Fruit fly (Drosophila melanogaster) whole organism: ENCODE results near the gene kibra.

Experiments
- CG8478 ChIP-seq: fragments of >200 bp; optimal IDR thresholded peaks from 2 replicates; lab custom pipeline; 2018; ENCODE audit warnings: inconsistent platforms
- Dll ChIP-seq: fragments of >200 bp; optimal IDR thresholded peaks from 2 replicates; lab custom pipeline; 2017
- EcR ChIP-seq, 2 experiments: fragments of >200 bp; optimal IDR thresholded peaks; 2 replicates each; lab custom pipeline; 2017; ENCODE audit warnings: missing biosample characterization in 2 of 2, missing genetic modification characterization in 2 of 2, missing genetic modification reagents in 2 of 2
- pan ChIP-seq: fragments of >200 bp; optimal IDR thresholded peaks from 2 replicates; lab custom pipeline; 2017
- psq ChIP-seq: fragments of >200 bp; optimal IDR thresholded peaks from 2 replicates; lab custom pipeline; 2017
- usp ChIP-seq: fragments of >200 bp; optimal IDR thresholded peaks from 2 replicates; lab custom pipeline; 2017; ENCODE audit warnings: missing biosample characterization, missing genetic modification characterization, mixed read lengths

Gene kibra

dm6 chr3R:14716188-14717075, 7.6 kb downstream of the kibra start:
- no peak for TF ChIP-seq CG8478 (lab: Kevin White, UChicago)
- no peak for TF ChIP-seq pan (lab: Kevin White, UChicago)
- no peak for TF ChIP-seq EcR (GFP tag; optimal IDR thresholded peaks at IDR 0.05; lab: Kevin White, UChicago)
- TF ChIP-seq Dll (lab: Kevin White, UChicago) = no peak
- no peak for TF ChIP-seq usp (GFP tag; lab: Kevin White, UChicago)

DNA sequence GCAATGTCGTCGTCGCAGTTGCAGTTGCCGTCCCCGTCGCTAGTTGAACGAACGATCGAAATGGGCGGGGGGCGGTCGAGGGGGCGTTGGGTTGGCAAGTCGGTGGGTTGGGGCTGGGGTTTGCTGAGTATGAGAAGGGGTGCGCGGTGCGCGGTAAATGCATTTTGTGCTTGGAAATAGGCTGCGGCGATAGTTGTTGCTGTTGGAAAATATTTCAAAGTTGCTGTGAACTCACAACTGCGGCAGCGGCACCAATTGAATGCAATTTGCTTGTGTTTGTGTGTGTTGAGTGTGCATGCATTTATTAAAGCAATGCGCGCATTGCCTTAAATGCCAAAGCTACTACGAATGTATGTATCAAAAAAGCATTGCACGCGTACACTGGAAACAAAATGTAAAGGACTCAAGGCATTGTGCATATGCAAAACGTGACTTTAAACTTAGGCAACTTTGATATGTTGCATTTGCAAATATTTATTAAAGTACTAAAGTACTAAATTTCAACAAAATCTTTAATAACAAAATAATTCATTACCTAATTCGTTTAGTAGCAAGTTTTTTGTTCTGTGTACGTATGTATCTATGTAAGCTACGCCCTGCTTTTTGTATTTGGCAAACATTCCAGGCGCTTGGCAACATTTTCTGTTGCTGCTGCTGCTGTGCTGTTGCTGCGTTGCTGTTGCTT, 9.0 kb downstream of the kibra start:
- TF ChIP-seq CG8478 (lab: Kevin White, UChicago) (no peak), EcR (GFP tag; optimal IDR thresholded peaks at IDR 0.05; lab: Kevin White, UChicago) (peak in 1 of 2 experiments; percentile 95)

dm6 chr3R:14714147-14714903, 9.7 kb downstream of the kibra start:
- TF ChIP-seq psq (lab: Kevin White, UChicago) = no peak
- no peak for TF ChIP-seq usp (GFP tag; lab: Kevin White, UChicago)
- no peak for TF ChIP-seq Dll (lab: Kevin White, UChicago)
- TF ChIP-seq CG8478 (lab: Kevin White, UChicago) = peak; percentile 21
- peak in 1 of 2 experiments; percentile 74 for TF ChIP-seq EcR (GFP tag; optimal IDR thresholded peaks at IDR 0.05; lab: Kevin White, UChicago)
- TF ChIP-seq pan (lab: Kevin White, UChicago) = no peak

DNA sequence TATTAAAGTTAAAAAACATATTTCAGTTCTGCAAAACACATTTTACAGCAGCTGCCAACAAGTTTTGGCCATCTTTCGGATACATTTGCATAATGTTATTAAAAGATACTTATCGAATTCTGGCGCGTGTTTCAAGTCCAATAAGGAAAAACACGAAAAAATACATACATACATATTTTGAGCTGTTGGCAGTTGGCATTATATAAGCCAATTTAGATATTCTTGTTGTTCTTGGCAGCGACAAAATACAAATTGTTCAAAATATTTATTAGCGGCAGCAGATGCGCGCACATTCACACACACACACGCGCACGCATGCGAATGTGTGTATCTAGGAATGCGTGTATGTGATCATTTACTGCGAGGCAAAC, 10.3 kb downstream of the kibra start:
- TF ChIP-seq pan (lab: Kevin White, UChicago) (no peak), usp (GFP tag; lab: Kevin White, UChicago) (no peak), EcR (GFP tag; optimal IDR thresholded peaks at IDR 0.05; lab: Kevin White, UChicago) (no peak), Dll (lab: Kevin White, UChicago) (no peak), psq (lab: Kevin White, UChicago) (no peak), CG8478 (lab: Kevin White, UChicago) (no peak)

DNA sequence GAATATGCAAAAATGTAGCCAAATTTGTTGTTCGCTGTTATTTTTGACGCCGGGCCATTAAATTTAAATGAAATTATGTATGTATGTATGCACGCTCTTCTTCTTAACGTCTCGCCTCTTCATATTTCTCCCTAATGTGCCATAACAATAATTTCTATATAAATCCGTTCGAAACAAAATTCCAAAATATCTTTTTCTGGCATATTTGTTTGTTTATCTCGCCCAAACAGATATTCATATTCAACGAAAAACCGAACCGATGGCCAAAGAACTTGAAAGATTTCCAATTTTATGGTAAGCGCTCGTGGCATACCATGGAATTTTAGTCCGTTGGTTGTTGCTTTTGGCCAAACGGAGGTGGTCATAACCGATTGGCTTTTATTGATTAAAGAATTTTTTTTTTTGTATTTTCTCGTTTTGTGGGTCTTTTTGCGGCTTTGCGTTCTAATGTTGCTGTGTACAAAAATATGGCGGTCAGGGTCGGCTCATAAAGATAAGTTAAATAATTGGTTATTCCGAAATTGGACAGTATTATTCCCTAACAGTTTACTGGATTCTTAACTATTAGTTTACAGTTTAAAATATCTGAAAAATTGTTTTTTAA, 10.8 kb downstream of the kibra start:
- TF ChIP-seq EcR (GFP tag; optimal IDR thresholded peaks at IDR 0.05; lab: Kevin White, UChicago) (no peak), Dll (lab: Kevin White, UChicago) (no peak), CG8478 (lab: Kevin White, UChicago) (no peak), psq (lab: Kevin White, UChicago) (no peak), pan (lab: Kevin White, UChicago) (no peak), usp (GFP tag; lab: Kevin White, UChicago) (no peak)

dm6 chr3R:14711447-14712163, 12.5 kb downstream of the kibra start:
- no peak for TF ChIP-seq usp (GFP tag; lab: Kevin White, UChicago)

DNA sequence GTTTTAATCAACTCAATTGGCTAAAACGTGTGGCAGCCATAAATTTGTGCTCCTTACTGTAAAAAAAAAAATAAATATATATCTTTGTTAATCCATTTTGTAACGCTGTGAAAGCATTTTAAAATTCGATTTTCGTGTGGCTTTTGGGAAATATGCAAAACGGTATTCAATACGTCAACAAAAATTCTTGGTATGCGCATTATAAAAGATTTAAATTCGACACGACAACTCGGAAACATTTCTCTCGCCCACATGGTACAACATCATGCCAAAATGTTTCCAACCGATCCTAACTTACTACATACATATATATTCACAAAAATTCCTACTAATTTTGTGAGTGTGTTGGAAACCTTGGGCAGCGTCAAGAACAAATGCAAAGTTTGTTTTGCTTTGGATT, 13.4 kb downstream of the kibra start:
- no peak for TF ChIP-seq pan (lab: Kevin White, UChicago)

DNA sequence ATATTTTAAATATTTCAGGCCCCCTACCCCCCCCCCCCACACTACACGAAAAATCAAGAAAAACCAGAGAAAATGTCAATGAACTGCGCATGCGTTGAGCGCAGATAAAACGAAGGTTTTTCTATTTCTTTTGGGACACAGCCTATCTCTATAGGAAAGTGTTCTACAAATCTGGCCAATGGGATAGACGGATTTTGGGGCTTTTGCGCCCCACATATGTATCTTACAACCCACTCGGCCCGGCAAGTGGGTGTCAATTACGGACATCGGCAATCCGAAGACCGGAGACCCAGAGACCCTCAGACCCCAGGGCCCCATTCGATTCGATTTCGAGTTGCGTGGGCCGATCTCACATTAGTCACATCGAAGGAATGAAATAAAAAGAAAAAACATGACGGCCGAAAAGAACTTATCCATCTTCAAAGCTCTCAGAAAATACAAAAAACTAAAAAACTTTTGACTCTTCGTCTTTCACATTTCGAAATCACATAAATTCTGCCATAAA, 14.5 kb downstream of the kibra start:
- no peak for TF ChIP-seq Dll (lab: Kevin White, UChicago)
- TF ChIP-seq usp (GFP tag; lab: Kevin White, UChicago) = no peak
- no peak for TF ChIP-seq CG8478 (lab: Kevin White, UChicago)
- no peak for TF ChIP-seq EcR (GFP tag; optimal IDR thresholded peaks at IDR 0.05; lab: Kevin White, UChicago)
- TF ChIP-seq psq (lab: Kevin White, UChicago) = no peak
- TF ChIP-seq pan (lab: Kevin White, UChicago) = no peak

- TF ChIP-seq psq (lab: Kevin White, UChicago) (no peak), CG8478 (lab: Kevin White, UChicago) (no peak), usp (GFP tag; lab: Kevin White, UChicago) (no peak), pan (lab: Kevin White, UChicago) (no peak), EcR (GFP tag; optimal IDR thresholded peaks at IDR 0.05; lab: Kevin White, UChicago) (no peak), Dll (lab: Kevin White, UChicago) (no peak)
Observed at dm6 chr3R:14708948-14709385, 15.1 kb downstream of the kibra start.
